ENCODE assay signal across 2 worm cellular contexts in the genomic region with DNA sequence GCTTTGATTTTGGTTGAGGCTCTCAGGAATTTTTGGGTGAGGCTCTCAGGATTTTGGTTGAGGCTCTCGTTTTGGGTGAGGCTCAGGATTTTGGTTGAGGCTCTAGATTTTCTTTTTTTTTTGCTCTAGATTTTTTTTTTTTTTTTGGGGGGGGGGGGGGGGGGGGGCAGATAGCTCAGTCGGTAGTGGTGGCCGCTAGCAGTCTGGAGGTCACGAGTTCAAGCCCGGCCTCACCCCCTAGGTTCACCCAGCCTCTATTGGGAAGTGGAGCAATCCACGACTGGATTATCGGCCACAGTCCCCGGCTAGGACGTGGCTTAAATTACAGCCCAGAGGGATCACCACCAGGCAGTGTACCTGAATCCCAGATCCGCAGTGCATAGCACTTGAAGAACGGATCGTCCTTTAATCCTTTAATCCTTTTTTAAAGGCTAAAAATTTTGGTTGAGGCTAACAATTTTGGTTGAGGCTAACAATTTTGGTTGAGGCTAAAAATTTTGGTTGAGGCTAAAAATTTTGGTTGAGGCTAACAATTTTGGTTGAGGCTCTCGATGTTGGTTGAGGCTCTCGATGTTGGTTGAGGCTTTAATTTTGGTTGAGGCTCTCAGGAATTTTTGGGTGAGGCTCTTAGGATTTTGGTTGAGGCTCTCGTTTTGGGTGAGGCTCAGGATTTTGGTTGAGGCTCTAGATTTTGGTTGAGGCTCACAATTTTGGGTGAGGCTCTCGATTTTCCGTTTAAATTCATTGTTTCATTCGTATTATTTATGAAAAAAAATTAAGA.
TF ChIP-seq lines count a peak whose summit lies in the region.

No protein-coding gene starts in this region.

TF ChIP-seq in whole organism, L4 larva, 104 proteins besides CTCF, POLR2A, EP300 and RAD21:
- TF ChIP-seq set-16 (GFP tag; IDR thresholded peaks at IDR 0.05; lab: Robert Waterston, UW) = peak; percentile 85
TF ChIP-seq in whole organism, L4 larva: peak in this region for 1; not testable (repeated sequence) for 103.

TF ChIP-seq in whole organism, young adult, 124 proteins besides CTCF, POLR2A, EP300 and RAD21:
- TF ChIP-seq egrh-3 (GFP tag; IDR thresholded peaks at IDR 0.05; lab: Robert Waterston, UW) (peak; percentile 82; the same call in 1 of the 2 replicates), zim-3 (tag; optimal IDR thresholded peaks at IDR 0.05; lab: Kevin White, UChicago) (peak; percentile 91)
